Fruit fly (Drosophila melanogaster): ENCODE measurements around the gene CG32264.
A peak's percentile ranks its signal among the peaks of the same experiment; 100 is the strongest.

CG32264 gene

dm6 chr3L:3842981-3843701, 36.9 kb upstream of the CG32264 start:
- no peak for TF ChIP-seq insv (optimal IDR thresholded peaks at IDR 0.05)
- TF ChIP-seq h (optimal IDR thresholded peaks at IDR 0.05), result no peak
- no peak for TF ChIP-seq psq (optimal IDR thresholded peaks at IDR 0.05)
- no peak for TF ChIP-seq ttk (optimal IDR thresholded peaks at IDR 0.05)
- no peak for TF ChIP-seq Sin3A (optimal IDR thresholded peaks at IDR 0.05)
- no peak for TF ChIP-seq Myc (optimal IDR thresholded peaks at IDR 0.05)

- no peak for TF ChIP-seq h (optimal IDR thresholded peaks at IDR 0.05)
- TF ChIP-seq ttk (optimal IDR thresholded peaks at IDR 0.05), result no peak
- TF ChIP-seq Sin3A (optimal IDR thresholded peaks at IDR 0.05), result no peak
- TF ChIP-seq Myc (optimal IDR thresholded peaks at IDR 0.05), result no peak
- no peak for TF ChIP-seq insv (optimal IDR thresholded peaks at IDR 0.05)
- no peak for TF ChIP-seq psq (optimal IDR thresholded peaks at IDR 0.05)
These were observed 21.9 kb upstream of the CG32264 start for dm6 chr3L:3828111-3828510.

- TF ChIP-seq Sin3A (optimal IDR thresholded peaks at IDR 0.05) (no peak), ttk (optimal IDR thresholded peaks at IDR 0.05) (no peak), Myc (optimal IDR thresholded peaks at IDR 0.05) (no peak), insv (optimal IDR thresholded peaks at IDR 0.05) (no peak), h (optimal IDR thresholded peaks at IDR 0.05) (no peak)
These were observed 20.3 kb upstream of the CG32264 start for dm6 chr3L:3826541-3826940.

- TF ChIP-seq psq (optimal IDR thresholded peaks at IDR 0.05) (no peak), ttk (optimal IDR thresholded peaks at IDR 0.05) (no peak), h (optimal IDR thresholded peaks at IDR 0.05) (no peak), Myc (optimal IDR thresholded peaks at IDR 0.05) (no peak), insv (optimal IDR thresholded peaks at IDR 0.05) (no peak), Sin3A (optimal IDR thresholded peaks at IDR 0.05) (no peak)
These were observed 19.6 kb upstream of the CG32264 start for dm6 chr3L:3825884-3826283.

dm6 chr3L:3825485-3825813, 19.2 kb upstream of the CG32264 start:
- TF ChIP-seq insv (optimal IDR thresholded peaks at IDR 0.05), result no peak
- TF ChIP-seq Sin3A (optimal IDR thresholded peaks at IDR 0.05), result no peak
- TF ChIP-seq psq (optimal IDR thresholded peaks at IDR 0.05), result no peak
- TF ChIP-seq ttk (optimal IDR thresholded peaks at IDR 0.05), result no peak
- no peak for TF ChIP-seq Myc (optimal IDR thresholded peaks at IDR 0.05)
- TF ChIP-seq h (optimal IDR thresholded peaks at IDR 0.05), result no peak

dm6 chr3L:3824790-3825484, 18.7 kb upstream of the CG32264 start, which contains the start of gene Rdh:
Rdh (plus strand) TSS chr3L:3825449.
- no peak for TF ChIP-seq Sin3A (optimal IDR thresholded peaks at IDR 0.05)
- no peak for TF ChIP-seq Myc (optimal IDR thresholded peaks at IDR 0.05)
- TF ChIP-seq h (optimal IDR thresholded peaks at IDR 0.05), result no peak

dm6 chr3L:3818566-3819325, 12.5 kb upstream of the CG32264 start, which contains the start of gene enc:
enc (plus strand) TSS chr3L:3818679.
- no peak for TF ChIP-seq ttk (optimal IDR thresholded peaks at IDR 0.05)
- no peak for TF ChIP-seq Myc (optimal IDR thresholded peaks at IDR 0.05)
- TF ChIP-seq h (optimal IDR thresholded peaks at IDR 0.05), result no peak
- no peak for TF ChIP-seq insv (optimal IDR thresholded peaks at IDR 0.05)
- TF ChIP-seq psq (optimal IDR thresholded peaks at IDR 0.05), result no peak
- TF ChIP-seq Sin3A (optimal IDR thresholded peaks at IDR 0.05), result no peak

dm6 chr3L:3816772-3817483, 10.7 kb upstream of the CG32264 start:
- TF ChIP-seq ttk (optimal IDR thresholded peaks at IDR 0.05), result no peak
- TF ChIP-seq Myc (optimal IDR thresholded peaks at IDR 0.05), result no peak
- TF ChIP-seq insv (optimal IDR thresholded peaks at IDR 0.05), result no peak
- no peak for TF ChIP-seq Sin3A (optimal IDR thresholded peaks at IDR 0.05)
- no peak for TF ChIP-seq psq (optimal IDR thresholded peaks at IDR 0.05)
- no peak for TF ChIP-seq h (optimal IDR thresholded peaks at IDR 0.05)

dm6 chr3L:3816254-3816653, 10.0 kb upstream of the CG32264 start, which contains the start of gene Acp63F:
Acp63F (minus strand) TSS chr3L:3816354.
- TF ChIP-seq Sin3A (optimal IDR thresholded peaks at IDR 0.05), result no peak
- TF ChIP-seq ttk (optimal IDR thresholded peaks at IDR 0.05), result no peak
- TF ChIP-seq Myc (optimal IDR thresholded peaks at IDR 0.05), result no peak
- TF ChIP-seq psq (optimal IDR thresholded peaks at IDR 0.05), result no peak
- TF ChIP-seq h (optimal IDR thresholded peaks at IDR 0.05), result no peak
- TF ChIP-seq insv (optimal IDR thresholded peaks at IDR 0.05), result no peak

dm6 chr3L:3814010-3814833, 8.0 kb upstream of the CG32264 start, which contains the start of gene Scsalpha1:
Scsalpha1 (plus strand) TSS chr3L:3814211.
- no peak for TF ChIP-seq psq (optimal IDR thresholded peaks at IDR 0.05)
- no peak for TF ChIP-seq ttk (optimal IDR thresholded peaks at IDR 0.05)
- no peak for TF ChIP-seq Sin3A (optimal IDR thresholded peaks at IDR 0.05)

- TF ChIP-seq h (optimal IDR thresholded peaks at IDR 0.05) (no peak), psq (optimal IDR thresholded peaks at IDR 0.05) (peak; percentile 2), Sin3A (optimal IDR thresholded peaks at IDR 0.05) (no peak)
These were observed 4.8 kb upstream of the CG32264 start, which contains the start of the genes CG32263 and PIG-B for dm6 chr3L:3811089-3811488. CG32263 (minus strand) TSS chr3L:3811114. PIG-B (plus strand) TSS chr3L:3811263.

Measured in Kc167 (cell line).